Worm (Caenorhabditis elegans): Measurements from ENCODE around the gene C07A9.13.

ce11 chrIII:9701798-9702197 lies 20.7 kb upstream of the C07A9.13 start:
- TF ChIP-seq flt-1 (GFP tag; IDR thresholded peaks at IDR 0.05) (no peak), T22C8.4 (GFP tag; IDR thresholded peaks at IDR 0.05) (no peak), cog-1 (tag; optimal IDR thresholded peaks at IDR 0.05) (no peak), ztf-29 (GFP tag; IDR thresholded peaks at IDR 0.05) (no peak), med-1 (GFP tag; optimal IDR thresholded peaks at IDR 0.05; ENCODE audit: insufficient read depth) (no peak), klf-2 (GFP tag; conservative IDR thresholded peaks at IDR 0.05) (no peak)
